Fruit fly (Drosophila melanogaster): ENCODE data around the gene pav.

DNA sequence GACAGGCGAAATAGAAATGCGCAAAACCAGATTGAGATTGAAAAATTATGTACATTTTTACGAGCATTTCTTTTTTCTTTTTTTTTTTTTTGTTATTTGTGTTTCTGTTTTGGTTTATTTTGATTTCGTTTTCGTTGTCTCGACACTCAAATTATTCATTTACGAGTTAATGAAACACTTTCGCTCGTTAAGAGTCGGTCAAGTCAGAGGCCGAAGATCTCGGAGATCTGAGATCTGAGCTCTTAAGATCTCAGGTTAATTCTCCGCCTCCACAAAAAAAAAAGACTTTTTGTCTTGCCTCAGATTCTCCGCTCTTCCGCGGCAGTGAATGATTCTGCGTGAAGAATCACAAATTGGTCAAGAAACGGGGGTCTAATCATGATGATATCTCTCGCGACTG, 23.3 kb downstream of the pav start:
- TF ChIP-seq CG8478 (optimal IDR thresholded peaks at IDR 0.05) = no peak
- TF ChIP-seq CTCF (optimal IDR thresholded peaks at IDR 0.05) = no peak
